Worm (Caenorhabditis elegans) whole organism, late embryonic: Measurements from ENCODE around the gene F54F7.6.

Source experiments
- ahr-1 ChIP-seq: sonication (generic microtip); optimal IDR thresholded peaks from 2 replicates; lab custom pipeline; 2016; ENCODE audit warnings: missing genetic modification characterization, missing compliant biosample characterization
- elt-2 ChIP-seq: sonication (generic microtip); optimal IDR thresholded peaks from 2 replicates; lab custom pipeline; 2016; ENCODE audit warnings: missing genetic modification reagents, missing genetic modification characterization, missing compliant biosample characterization
- hlh-15 ChIP-seq: sonication (generic microtip); optimal IDR thresholded peaks from 2 replicates; lab custom pipeline; 2016; ENCODE audit warnings: missing genetic modification characterization, missing compliant biosample characterization
- rnt-1 ChIP-seq: sonication (generic microtip); optimal IDR thresholded peaks from 2 replicates; lab custom pipeline; 2016; ENCODE audit warnings: missing genetic modification characterization, missing compliant biosample characterization

DNA sequence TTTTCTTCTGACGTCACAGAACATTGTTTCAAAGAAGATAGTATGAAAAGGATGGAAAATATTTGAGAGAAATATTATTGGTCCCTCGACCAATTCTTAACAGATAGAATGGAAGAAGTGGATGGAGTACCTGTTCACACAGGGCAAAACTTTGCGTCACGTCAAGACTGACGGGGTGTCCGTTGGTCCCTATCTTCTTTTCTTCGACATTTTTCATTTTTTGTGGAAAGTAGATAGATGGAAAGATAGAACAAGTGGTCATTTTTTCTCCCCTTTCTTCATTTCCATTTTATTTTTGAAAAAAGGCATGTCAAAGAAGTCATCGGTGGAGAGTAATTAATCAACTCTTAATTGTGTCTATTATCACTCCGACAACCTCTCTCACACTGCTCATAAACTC is 46.5 kb upstream of the F54F7.6 start:
- TF ChIP-seq ahr-1 (tag; lab: Kevin White, UChicago), result no peak
- TF ChIP-seq rnt-1 (tag; lab: Kevin White, UChicago), result no peak
- no peak for TF ChIP-seq hlh-15
- no peak for TF ChIP-seq elt-2
